Fruit fly (Drosophila melanogaster) whole organism, embryonic: ENCODE measurements around the gene IRSp53.

Experiments
- Atf6 ChIP-seq: fragments of 200-800 bp; sonication (Bioruptor generic); IDR thresholded peaks from 2 replicates; pipeline ENCODE4 v1.3.6; 2022; ENCODE audit warnings: missing biosample characterization, missing genetic modification characterization
- B-H2 ChIP-seq: fragments of 200-800 bp; sonication (Bioruptor generic); optimal IDR thresholded peaks from 2 replicates; lab custom pipeline; 2018; ENCODE audit warnings: missing biosample characterization, mild to moderate bottlenecking, missing genetic modification characterization
- Bgb ChIP-seq: fragments of 200-800 bp; sonication (Bioruptor generic); IDR thresholded peaks from 2 replicates; pipeline ENCODE4 v1.3.6; 2022; ENCODE audit warnings: missing biosample characterization, missing genetic modification characterization; ENCODE audit not compliant: partially characterized antibody
- C15 ChIP-seq: fragments of 200-800 bp; sonication (Bioruptor generic); IDR thresholded peaks from 3 replicates; pipeline ENCODE4 v1.3.6; 2022; ENCODE audit warnings: missing biosample characterization, missing genetic modification characterization
- CG13287 ChIP-seq: fragments of 200-800 bp; sonication (Bioruptor generic); IDR thresholded peaks from 2 replicates; pipeline ENCODE4 v1.3.6; 2022; ENCODE audit warnings: missing biosample characterization, missing genetic modification characterization; ENCODE audit not compliant: partially characterized antibody
- CG14965 ChIP-seq: fragments of 200-800 bp; sonication (Bioruptor generic); optimal IDR thresholded peaks from 2 replicates; lab custom pipeline; 2016; ENCODE audit warnings: missing biosample characterization, missing genetic modification characterization, borderline replicate concordance
- CG17829 ChIP-seq: fragments of 200-800 bp; optimal IDR thresholded peaks from 2 replicates; lab custom pipeline; 2019; ENCODE audit warnings: missing biosample characterization, mild to moderate bottlenecking, missing genetic modification characterization, moderate library complexity
- CG2199 ChIP-seq: fragments of 200-800 bp; sonication (Bioruptor generic); IDR thresholded peaks from 3 replicates; pipeline ENCODE4 v1.3.6; 2022; ENCODE audit warnings: missing biosample characterization, missing genetic modification characterization
- CG3065 ChIP-seq: fragments of 200-800 bp; sonication (Bioruptor generic); optimal IDR thresholded peaks from 2 replicates; lab custom pipeline; 2016; ENCODE audit warnings: missing biosample characterization, missing genetic modification characterization
- CG3995 ChIP-seq: fragments of 200-800 bp; sonication (Bioruptor generic); optimal IDR thresholded peaks from 3 replicates; lab custom pipeline; 2016; ENCODE audit warnings: missing biosample characterization, missing genetic modification characterization
- CG4617 ChIP-seq: fragments of 200-800 bp; sonication (Bioruptor generic); optimal IDR thresholded peaks from 3 replicates; lab custom pipeline; 2016; ENCODE audit warnings: missing biosample characterization, missing genetic modification characterization, borderline replicate concordance
- CG6689 ChIP-seq: fragments of 200-800 bp; sonication (Bioruptor generic); IDR thresholded peaks from 2 replicates; pipeline ENCODE4 v1.3.6; 2022; ENCODE audit warnings: missing biosample characterization, missing genetic modification characterization
- CrebB ChIP-seq: fragments of 200-800 bp; sonication (Bioruptor generic); optimal IDR thresholded peaks from 3 replicates; lab custom pipeline; 2018; ENCODE audit warnings: missing biosample characterization, mild to moderate bottlenecking, missing genetic modification characterization
- Eip74EF ChIP-seq, 2 experiments: fragments of 200-800 bp in 1 of 2; fragments of >200 bp in 1 of 2; sonication (Bioruptor generic) in 1 of 2; optimal IDR thresholded peaks; 2 replicates each; lab custom pipeline; 2017 to 2019; ENCODE audit warnings: missing biosample characterization in 2 of 2, missing genetic modification characterization in 2 of 2, mild to moderate bottlenecking in 1 of 2, moderate library complexity in 1 of 2
- Ets97D ChIP-seq: fragments of 200-800 bp; sonication (Bioruptor generic); optimal IDR thresholded peaks from 3 replicates; lab custom pipeline; 2016; ENCODE audit warnings: missing biosample characterization, missing genetic modification characterization
- Fer1 ChIP-seq: fragments of 200-800 bp; sonication (Bioruptor generic); optimal IDR thresholded peaks from 2 replicates; lab custom pipeline; 2017; ENCODE audit warnings: missing biosample characterization, mild to moderate bottlenecking, missing genetic modification characterization
- MBD-R2 ChIP-seq: fragments of 200-800 bp; sonication (Bioruptor generic); IDR thresholded peaks from 2 replicates; pipeline ENCODE4 v1.3.6; 2022; ENCODE audit warnings: missing biosample characterization, missing genetic modification characterization
- Myb ChIP-seq: fragments of 200-800 bp; sonication (Bioruptor generic); optimal IDR thresholded peaks from 2 replicates; lab custom pipeline; 2016; ENCODE audit warnings: missing biosample characterization, missing genetic modification characterization
- NC2β ChIP-seq: fragments of 200-800 bp; sonication (Bioruptor generic); optimal IDR thresholded peaks from 2 replicates; lab custom pipeline; 2016; ENCODE audit warnings: missing biosample characterization, missing genetic modification characterization
- Neu2 ChIP-seq: fragments of 200-800 bp; sonication (Bioruptor generic); optimal IDR thresholded peaks from 3 replicates; lab custom pipeline; 2016; ENCODE audit warnings: missing biosample characterization, missing genetic modification characterization, borderline replicate concordance
- Oaz ChIP-seq: fragments of 200-800 bp; sonication (Bioruptor generic); IDR thresholded peaks from 2 replicates; pipeline ENCODE4 v1.3.6; 2022; ENCODE audit warnings: missing biosample characterization, missing genetic modification characterization
- Optix ChIP-seq: fragments of 200-800 bp; sonication (Bioruptor generic); IDR thresholded peaks from 3 replicates; pipeline ENCODE4 v1.3.6; 2022; ENCODE audit warnings: missing biosample characterization, missing genetic modification characterization
- Rfx ChIP-seq: fragments of 200-800 bp; sonication (Bioruptor generic); IDR thresholded peaks from 2 replicates; pipeline ENCODE4 v1.3.6; 2022; ENCODE audit warnings: missing biosample characterization, missing genetic modification characterization
- Scr ChIP-seq: fragments of 200-800 bp; sonication (Bioruptor generic); IDR thresholded peaks from 2 replicates; pipeline ENCODE4 v1.3.6; 2022; ENCODE audit warnings: missing biosample characterization, missing genetic modification characterization; ENCODE audit not compliant: partially characterized antibody
- Trl ChIP-seq, 3 experiments: fragments of >200 bp in 2 of 3; fragments of 200-800 bp in 1 of 3; sonication (Bioruptor generic) in 1 of 3; optimal IDR thresholded peaks; 2 replicates in 1 of 3; 3 replicates in 2 of 3; lab custom pipeline; 2016 to 2017; ENCODE audit warnings: missing biosample characterization in 1 of 3, missing genetic modification characterization in 1 of 3
- chn ChIP-seq: fragments of 200-800 bp; sonication (Bioruptor generic); optimal IDR thresholded peaks from 2 replicates; lab custom pipeline; 2016; ENCODE audit warnings: missing biosample characterization, missing genetic modification characterization
- ci ChIP-seq: fragments of 200-800 bp; sonication (Bioruptor generic); IDR thresholded peaks from 3 replicates; pipeline ENCODE4 v1.3.6; 2022; ENCODE audit warnings: missing biosample characterization, missing genetic modification characterization
- corto ChIP-seq: fragments of 200-800 bp; sonication (Bioruptor generic); optimal IDR thresholded peaks from 2 replicates; lab custom pipeline; 2016; ENCODE audit warnings: missing biosample characterization, mild to moderate bottlenecking, missing genetic modification characterization, moderate library complexity
- croc ChIP-seq: fragments of 200-800 bp; sonication (Bioruptor generic); conservative IDR thresholded peaks from 3 replicates; pipeline ENCODE4 v1.3.6; 2022; ENCODE audit warnings: missing biosample characterization, missing genetic modification characterization
- esg ChIP-seq: fragments of 200-800 bp; sonication (Bioruptor generic); conservative IDR thresholded peaks from 2 replicates; pipeline ENCODE4 v1.3.6; 2022; ENCODE audit warnings: missing biosample characterization, missing genetic modification characterization
- hbn ChIP-seq: fragments of 200-800 bp; sonication (Bioruptor generic); IDR thresholded peaks from 2 replicates; pipeline ENCODE4 v1.3.6; 2022; ENCODE audit warnings: missing biosample characterization, missing genetic modification characterization; ENCODE audit not compliant: partially characterized antibody
- hkb ChIP-seq, 2 experiments: fragments of 200-800 bp in 1 of 2; fragments of >200 bp in 1 of 2; sonication (Bioruptor generic) in 1 of 2; IDR thresholded peaks in 1 of 2; optimal IDR thresholded peaks in 1 of 2; 2 replicates each; pipeline versions ENCODE4 v1.3.6 to Lab custom; 2017 to 2022; ENCODE audit warnings: missing biosample characterization in 1 of 2, missing genetic modification characterization in 1 of 2
- insv ChIP-seq, 2 experiments: fragments of 200-800 bp; sonication (Bioruptor generic); optimal IDR thresholded peaks; 3 replicates each; lab custom pipeline; 2016 to 2018; ENCODE audit warnings: missing biosample characterization in 2 of 2, missing genetic modification characterization in 2 of 2
- mirr ChIP-seq: fragments of 200-800 bp; sonication (Bioruptor generic); optimal IDR thresholded peaks from 3 replicates; lab custom pipeline; 2018; ENCODE audit warnings: missing biosample characterization, mild to moderate bottlenecking, missing genetic modification characterization
- nom ChIP-seq: fragments of 200-800 bp; sonication (Bioruptor generic); optimal IDR thresholded peaks from 2 replicates; lab custom pipeline; 2017; ENCODE audit warnings: missing biosample characterization, missing genetic modification characterization, mild to moderate bottlenecking, moderate library complexity, missing genetic modification reagents
- odd ChIP-seq: fragments of 200-800 bp; sonication (Bioruptor generic); optimal IDR thresholded peaks from 2 replicates; lab custom pipeline; 2017; ENCODE audit warnings: missing biosample characterization, mild to moderate bottlenecking, missing genetic modification characterization
- pfk ChIP-seq: fragments of 200-800 bp; sonication (Bioruptor generic); optimal IDR thresholded peaks from 2 replicates; lab custom pipeline; 2018; ENCODE audit warnings: missing biosample characterization, mild to moderate bottlenecking, missing genetic modification characterization, moderate library complexity
- row ChIP-seq: fragments of 200-800 bp; sonication (Bioruptor generic); IDR thresholded peaks from 3 replicates; pipeline ENCODE4 v1.3.6; 2022; ENCODE audit warnings: missing biosample characterization, missing genetic modification characterization
- sna ChIP-seq: fragments of 200-800 bp; sonication (Bioruptor generic); IDR thresholded peaks from 2 replicates; pipeline ENCODE4 v1.3.6; 2022; ENCODE audit warnings: missing biosample characterization, missing genetic modification characterization; ENCODE audit not compliant: partially characterized antibody
- tin ChIP-seq: fragments of 200-800 bp; sonication (Bioruptor generic); optimal IDR thresholded peaks from 3 replicates; lab custom pipeline; 2016; ENCODE audit warnings: missing biosample characterization, missing genetic modification characterization
- unc-4 ChIP-seq: fragments of 200-800 bp; sonication (Bioruptor generic); IDR thresholded peaks from 2 replicates; pipeline ENCODE4 v1.3.6; 2022; ENCODE audit warnings: missing biosample characterization, missing genetic modification characterization; ENCODE audit not compliant: partially characterized antibody
- zfh1 ChIP-seq: fragments of 200-800 bp; sonication (Bioruptor generic); IDR thresholded peaks from 3 replicates; pipeline ENCODE4 v1.3.6; 2022; ENCODE audit warnings: missing biosample characterization, missing genetic modification characterization

The IRSp53 gene

dm6 chr3L:11096195-11096908 lies 39.5 kb upstream of the IRSp53 start, which contains the start of the genes CG46439, Iyd and CG33947 (continued):
- TF ChIP-seq row (GFP tag; lab: Robert Waterston, UW) (peak; percentile 35; the same call in 1 of the 3 replicates), chn (GFP tag; lab: Kevin White, UChicago) (peak; percentile 4), CG13287 (peak; percentile 50), odd (GFP tag; lab: Kevin White, UChicago) (no peak), CG6689 (GFP tag; lab: Robert Waterston, UW) (peak; percentile 24; the same call in 1 of the 2 replicates), CG3065 (GFP tag; lab: Kevin White, UChicago) (no peak), NC2β (GFP tag; lab: Kevin White, UChicago) (peak; percentile 26), insv (GFP tag; optimal IDR thresholded peaks at IDR 0.05; lab: Kevin White, UChicago) (no peak), CrebB (no peak), CG4617 (GFP tag; lab: Kevin White, UChicago) (peak; percentile 8), Oaz (no peak), Rfx (0 out of 2 replicates have a peak, but pooled peaks have one; percentile 28), Bgb (peak; percentile 37; the same call in 1 of the 2 replicates), tin (GFP tag; lab: Kevin White, UChicago) (no peak), croc (no peak), B-H2 (GFP tag; lab: Kevin White, UChicago) (peak; percentile 6), Eip74EF (GFP tag; optimal IDR thresholded peaks at IDR 0.05; lab: Kevin White, UChicago) (peak in 1 of 2 experiments; percentile 68), zfh1 (GFP tag; lab: Robert Waterston, UW) (0 out of 3 replicates have a peak, but pooled peaks have one; percentile 32), ci (GFP tag; lab: Robert Waterston, UW) (peak; percentile 4; the same call in 1 of the 3 replicates), Fer1 (peak; percentile 70), sna (GFP tag; lab: Robert Waterston, UW) (peak; percentile 54), Optix (0 out of 3 replicates have a peak, but pooled peaks have one; percentile 6), pfk (no peak), CG17829 (tag; lab: Kevin White, UChicago) (peak; percentile 29), unc-4 (GFP tag; lab: Robert Waterston, UW) (peak; percentile 40; the same call in 1 of the 2 replicates), Scr (GFP tag; lab: Robert Waterston, UW) (peak; percentile 22; the same call in 1 of the 2 replicates), hbn (GFP tag; lab: Robert Waterston, UW) (peak; percentile 44; the same call in 1 of the 2 replicates), corto (GFP tag; lab: Kevin White, UChicago) (peak; percentile 16), Trl (optimal IDR thresholded peaks at IDR 0.05; lab: Kevin White, UChicago) (peak; percentile 89 to 92), Trl (GFP tag; optimal IDR thresholded peaks at IDR 0.05; lab: Kevin White, UChicago) (peak; percentile 60), C15 (GFP tag; lab: Robert Waterston, UW) (0 out of 3 replicates have a peak, but pooled peaks have one; percentile 19), Atf6 (peak; percentile 56), Neu2 (GFP tag; lab: Kevin White, UChicago) (no peak), hkb (optimal IDR thresholded peaks at IDR 0.05; lab: Kevin White, UChicago) (no peak), hkb (GFP tag; IDR thresholded peaks at IDR 0.05; lab: Robert Waterston, UW) (peak; percentile 37; the same call in 1 of the 2 replicates), MBD-R2 (peak; percentile 28; the same call in 1 of the 2 replicates), CG3995 (GFP tag; lab: Kevin White, UChicago) (peak; percentile 2), nom (GFP tag; lab: Kevin White, UChicago) (peak; percentile 95), Myb (GFP tag; lab: Kevin White, UChicago) (peak; percentile 93), esg (GFP tag; lab: Robert Waterston, UW) (no peak), Ets97D (GFP tag; lab: Kevin White, UChicago) (peak; percentile 34), CG14965 (no peak), mirr (GFP tag; lab: Kevin White, UChicago) (no peak), CG2199 (GFP tag; lab: Robert Waterston, UW) (0 out of 3 replicates have a peak, but pooled peaks have one; percentile 13)
